Fruit fly (Drosophila melanogaster): ENCODE measurements around the gene CG42674.

DNA sequence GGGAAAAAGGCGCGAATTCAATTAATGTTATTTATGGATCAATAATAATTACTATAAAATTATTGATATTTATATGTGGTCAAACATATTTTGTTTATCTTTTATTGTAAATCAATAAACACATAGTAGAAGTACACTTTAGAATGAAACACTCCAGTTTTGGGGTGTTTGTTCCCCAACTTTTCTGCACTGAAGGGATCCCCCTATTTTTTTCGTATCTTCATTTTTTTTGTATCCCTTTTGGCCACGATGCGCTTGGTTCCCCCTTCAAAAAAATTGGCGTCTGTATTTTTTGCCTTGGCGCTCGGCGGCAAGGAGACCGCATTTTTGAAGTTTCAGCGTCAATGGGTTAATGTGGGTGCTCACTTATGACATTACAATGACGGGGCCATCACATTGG, 42.6 kb upstream of the CG42674 start, which contains the start of gene Clc:
- no peak for TF ChIP-seq CG8478 (optimal IDR thresholded peaks at IDR 0.05)
- TF ChIP-seq pan (optimal IDR thresholded peaks at IDR 0.05): no peak
- no peak for TF ChIP-seq EcR (GFP tag; optimal IDR thresholded peaks at IDR 0.05)
- no peak for TF ChIP-seq psq (optimal IDR thresholded peaks at IDR 0.05)
